Fruit fly (Drosophila melanogaster) S2 (cell line): ENCODE measurements around the gene CG32069.

Source experiments
- CG8478 ChIP-seq: fragments of >200 bp; optimal IDR thresholded peaks from 2 replicates; lab custom pipeline; 2018
- CTCF ChIP-seq, 2 experiments: fragments of >200 bp; optimal IDR thresholded peaks; 2 replicates each; lab custom pipeline; 2018

DNA sequence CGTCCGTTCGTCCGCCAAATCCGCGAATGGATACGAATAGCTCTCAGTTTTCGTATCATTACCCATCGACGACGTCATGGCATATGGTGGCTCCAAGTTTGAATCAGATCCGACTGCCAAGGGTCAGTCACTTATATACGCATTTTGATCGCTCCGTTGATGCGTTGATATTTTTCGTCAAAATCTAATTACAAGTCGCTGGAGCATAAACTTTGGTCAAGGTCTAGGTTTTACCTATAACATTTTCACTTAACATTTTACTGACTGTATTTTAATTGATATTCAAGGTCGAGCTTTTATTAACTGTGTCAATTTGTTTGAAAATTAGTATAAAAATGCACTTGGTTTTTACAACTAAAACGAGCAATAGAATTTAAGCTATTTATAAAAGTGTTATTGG, 39.2 kb upstream of the CG32069 start, which contains the start of gene Elo68beta:
- TF ChIP-seq CG8478, result no peak
- TF ChIP-seq CTCF (optimal IDR thresholded peaks at IDR 0.05; lab: Kevin White, UChicago), result no peak
